Fruit fly (Drosophila melanogaster): Measurements from ENCODE around the gene msb1l.

dm6 chr2L:19576299-19576971, 1.1 kb upstream of the msb1l start:
- TF ChIP-seq Mnt (GFP tag; optimal IDR thresholded peaks at IDR 0.05): peak; percentile 60
- TF ChIP-seq bab1 (GFP tag; optimal IDR thresholded peaks at IDR 0.05): no peak
- peak; percentile 5 for TF ChIP-seq CG11617 (GFP tag; optimal IDR thresholded peaks at IDR 0.05)
- TF ChIP-seq tj (GFP tag; optimal IDR thresholded peaks at IDR 0.05): peak; percentile 31
- TF ChIP-seq pad (GFP tag; optimal IDR thresholded peaks at IDR 0.05): no peak
- peak; percentile 47 for TF ChIP-seq Hr96 (GFP tag; optimal IDR thresholded peaks at IDR 0.05)
- TF ChIP-seq Clk (GFP tag; optimal IDR thresholded peaks at IDR 0.05): no peak
- no peak for TF ChIP-seq CG5204 (GFP tag; optimal IDR thresholded peaks at IDR 0.05)
- peak; percentile 100 for TF ChIP-seq cic (GFP tag; optimal IDR thresholded peaks at IDR 0.05)
- TF ChIP-seq kay (GFP tag; ENCODE audit: borderline replicate concordance): no peak
- TF ChIP-seq ovo (GFP tag; optimal IDR thresholded peaks at IDR 0.05): no peak
- TF ChIP-seq CG7045 (GFP tag; optimal IDR thresholded peaks at IDR 0.05): no peak
- no peak for TF ChIP-seq cnc (optimal IDR thresholded peaks at IDR 0.05)
- no peak for TF ChIP-seq CG12768 (GFP tag; optimal IDR thresholded peaks at IDR 0.05)

Measured in whole organism, adult.